Fruit fly (Drosophila melanogaster): ENCODE data around the gene CG11586.

DNA sequence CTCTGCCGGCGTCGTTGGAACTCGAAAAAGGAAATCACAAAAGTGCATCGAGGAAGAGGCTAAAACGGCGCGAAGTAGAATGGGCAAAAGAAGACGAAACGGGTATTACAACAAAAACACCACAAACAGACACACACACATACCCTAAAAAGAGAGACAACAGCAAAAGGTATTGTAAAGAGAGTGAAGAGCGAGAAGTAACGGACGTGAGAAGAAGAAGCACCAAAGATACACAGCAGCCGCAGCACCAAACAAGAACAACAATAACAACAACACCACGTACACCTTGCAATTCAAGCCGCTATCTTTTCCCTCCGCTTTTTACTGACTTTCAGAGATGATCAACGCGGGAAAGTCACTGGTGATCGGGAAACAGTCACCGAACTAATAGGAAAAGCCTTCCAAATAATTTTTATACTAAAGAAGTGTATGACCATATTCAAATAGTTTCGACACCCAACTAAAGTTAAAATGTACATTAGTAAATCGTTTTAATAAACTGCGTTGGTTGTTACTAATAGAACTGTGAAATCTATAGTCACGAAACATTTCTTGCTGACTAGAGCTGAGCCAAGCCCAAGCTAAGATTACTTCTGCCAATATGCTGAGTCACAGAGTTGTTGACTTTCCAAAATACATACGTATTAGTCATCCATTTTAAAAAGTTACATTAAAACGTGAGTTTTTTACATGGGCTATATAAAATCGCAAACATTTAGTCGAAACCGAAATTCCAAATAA lies 10.0 kb downstream of the CG11586 start:
- TF ChIP-seq CG8478 (optimal IDR thresholded peaks at IDR 0.05) (no peak), CTCF (optimal IDR thresholded peaks at IDR 0.05) (no peak)
